Worm (Caenorhabditis elegans): ENCODE data around the gene npp-27.

Gene npp-27

DNA sequence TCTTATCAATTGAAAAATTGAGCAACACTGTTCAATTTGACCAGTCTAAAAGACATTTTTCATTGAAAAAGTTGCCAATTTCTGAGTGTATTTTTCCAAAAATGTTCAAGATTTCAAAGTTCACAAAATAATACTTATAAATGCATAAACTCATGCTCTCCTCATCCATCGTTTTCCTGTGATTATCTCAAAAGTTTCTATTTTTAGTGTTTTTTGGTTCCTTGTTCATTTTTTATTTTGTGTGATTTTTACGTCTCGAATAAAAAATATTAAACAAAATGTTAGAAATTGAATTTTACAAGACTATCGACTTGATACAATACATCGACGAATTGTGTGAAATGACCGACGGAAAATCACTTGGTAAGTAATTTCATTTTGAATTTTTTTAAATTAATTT is 28.3 kb downstream of the npp-27 start, which contains the start of gene atic-1:
atic-1 (plus strand) TSS at position 301 of the 400 bp plus-strand sequence.
- TF ChIP-seq ham-2 (GFP tag; optimal IDR thresholded peaks at IDR 0.05) (no peak), ztf-11 (tag; optimal IDR thresholded peaks at IDR 0.05) (no peak), snpc-4 (tag; optimal IDR thresholded peaks at IDR 0.05) (no peak), nhr-237 (tag; optimal IDR thresholded peaks at IDR 0.05) (no peak), sem-2 (GFP tag; optimal IDR thresholded peaks at IDR 0.05) (no peak), lin-32 (GFP tag; optimal IDR thresholded peaks at IDR 0.05) (no peak), cnd-1 (tag; optimal IDR thresholded peaks at IDR 0.05) (no peak), mab-5 (tag; optimal IDR thresholded peaks at IDR 0.05) (no peak), ceh-83 (GFP tag; optimal IDR thresholded peaks at IDR 0.05) (no peak), blmp-1 (tag; optimal IDR thresholded peaks at IDR 0.05) (no peak)

DNA sequence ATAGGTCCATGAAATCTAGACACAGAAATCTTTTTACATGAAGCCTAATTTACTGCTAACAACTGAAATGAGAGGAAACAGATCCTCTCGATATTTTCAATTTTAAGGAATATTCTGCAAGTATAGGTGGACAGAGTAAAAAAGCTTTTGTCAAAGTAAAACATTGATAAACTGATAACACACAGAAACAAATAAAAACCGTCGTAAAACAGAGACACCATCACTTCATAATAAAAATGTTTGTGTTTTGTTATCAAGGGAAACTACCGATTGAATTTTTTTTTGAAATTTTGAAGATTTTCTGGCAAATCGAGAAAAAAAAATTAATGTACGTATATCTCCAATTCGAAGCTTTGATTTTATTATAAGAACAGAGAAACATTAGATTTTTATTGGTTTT is 28.9 kb downstream of the npp-27 start:
- TF ChIP-seq unc-120 (tag; optimal IDR thresholded peaks at IDR 0.05; ENCODE audit: poor library complexity, severe bottlenecking) (no peak), unc-39 (tag; optimal IDR thresholded peaks at IDR 0.05) (no peak), lin-13 (tag; optimal IDR thresholded peaks at IDR 0.05) (no peak), nhr-76 (tag; optimal IDR thresholded peaks at IDR 0.05) (no peak), ham-2 (GFP tag; optimal IDR thresholded peaks at IDR 0.05) (no peak), nhr-237 (tag; optimal IDR thresholded peaks at IDR 0.05) (no peak), drap-1 (GFP tag; optimal IDR thresholded peaks at IDR 0.05) (no peak)

DNA sequence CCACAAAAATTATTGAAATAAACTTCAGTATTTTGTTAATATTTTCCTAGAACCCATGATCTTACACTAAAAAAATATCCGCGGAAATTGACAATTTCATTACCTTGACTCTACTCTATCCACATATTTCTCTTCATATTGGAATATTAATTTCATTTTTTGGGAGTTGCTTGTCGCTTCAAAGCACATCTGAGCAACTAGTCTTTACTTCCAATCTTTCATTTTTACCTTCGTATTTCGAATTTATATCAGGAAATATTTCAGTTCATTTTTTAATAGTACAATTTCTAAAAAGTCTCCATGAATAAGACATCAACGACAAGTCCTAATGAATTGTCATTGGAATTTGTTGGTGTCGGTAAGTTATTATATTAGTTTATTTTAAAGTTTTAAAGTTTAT is 31.0 kb downstream of the npp-27 start, which contains the start of gene srt-73:
srt-73 (plus strand) TSS at position 301 of the 400 bp plus-strand sequence.
- TF ChIP-seq bed-3 (GFP tag; optimal IDR thresholded peaks at IDR 0.05) = no peak
- no peak for TF ChIP-seq unc-62 (GFP tag; optimal IDR thresholded peaks at IDR 0.05)
- no peak for TF ChIP-seq drap-1 (GFP tag; optimal IDR thresholded peaks at IDR 0.05)
- no peak for TF ChIP-seq lsy-2 (tag; optimal IDR thresholded peaks at IDR 0.05)
- TF ChIP-seq nhr-237 (tag; optimal IDR thresholded peaks at IDR 0.05) = no peak
- TF ChIP-seq ces-1 (GFP tag; optimal IDR thresholded peaks at IDR 0.05) = no peak

DNA sequence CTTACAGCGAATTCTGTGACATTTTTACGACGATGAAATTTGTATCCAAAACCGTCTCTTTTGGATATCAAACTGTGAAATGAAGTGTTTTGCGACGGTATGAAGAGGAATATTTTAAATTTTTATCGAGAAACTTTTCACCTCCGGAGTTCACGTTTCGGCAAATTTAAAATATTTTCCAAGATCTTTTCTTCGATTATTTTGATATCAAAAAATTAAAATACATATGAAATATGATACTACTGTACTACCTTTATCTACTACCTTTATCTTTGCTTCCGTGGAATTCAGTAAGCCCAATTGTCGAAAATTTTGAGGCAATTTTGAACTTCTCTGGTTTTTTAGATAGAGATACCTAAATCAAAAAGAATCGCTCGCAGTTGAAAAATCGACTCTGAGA is 32.3 kb downstream of the npp-27 start, which contains the start of gene kin-26:
kin-26 (minus strand) TSS at position 101 of the 400 bp plus-strand sequence.
- no peak for TF ChIP-seq blmp-1 (tag; optimal IDR thresholded peaks at IDR 0.05)
- no peak for TF ChIP-seq mab-5 (tag; optimal IDR thresholded peaks at IDR 0.05)
- no peak for TF ChIP-seq ceh-39 (tag; optimal IDR thresholded peaks at IDR 0.05)
- no peak for TF ChIP-seq mls-2 (tag; optimal IDR thresholded peaks at IDR 0.05)
- TF ChIP-seq pha-4 (tag; optimal IDR thresholded peaks at IDR 0.05) = no peak
- TF ChIP-seq bed-3 (GFP tag; optimal IDR thresholded peaks at IDR 0.05) = no peak
- TF ChIP-seq nhr-76 (tag; optimal IDR thresholded peaks at IDR 0.05) = no peak
- no peak for TF ChIP-seq zip-8 (tag; optimal IDR thresholded peaks at IDR 0.05)

DNA sequence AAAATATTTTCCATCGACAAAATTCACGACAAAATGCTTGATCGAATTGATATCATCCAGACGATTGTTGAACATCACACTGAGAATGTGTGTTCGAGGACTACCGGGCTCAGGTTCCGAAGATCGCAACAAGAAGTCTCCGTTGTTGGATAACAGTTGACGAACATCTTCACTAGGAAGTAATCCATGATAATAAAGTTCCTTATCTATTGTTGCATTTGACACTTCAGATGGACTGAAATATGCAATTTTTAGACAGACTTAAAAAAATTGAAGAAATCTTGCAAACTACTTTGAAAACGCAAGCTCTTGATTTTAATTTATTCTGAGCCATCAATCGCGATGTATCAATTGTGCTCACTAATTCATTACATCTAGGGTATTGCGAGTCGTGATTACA is 32.8 kb downstream of the npp-27 start:
- no peak for TF ChIP-seq elt-3 (tag; optimal IDR thresholded peaks at IDR 0.05)
- no peak for TF ChIP-seq ham-2 (GFP tag; optimal IDR thresholded peaks at IDR 0.05)
- no peak for TF ChIP-seq elt-1 (tag; optimal IDR thresholded peaks at IDR 0.05; ENCODE audit: borderline replicate concordance, insufficient read depth)
- no peak for TF ChIP-seq nhr-237 (tag; optimal IDR thresholded peaks at IDR 0.05)
- no peak for TF ChIP-seq zip-8 (tag; optimal IDR thresholded peaks at IDR 0.05)
- no peak for TF ChIP-seq lsy-2 (tag; optimal IDR thresholded peaks at IDR 0.05)
- TF ChIP-seq ztf-11 (tag; optimal IDR thresholded peaks at IDR 0.05) = no peak
- no peak for TF ChIP-seq mep-1 (tag; optimal IDR thresholded peaks at IDR 0.05)
- TF ChIP-seq blmp-1 (tag; optimal IDR thresholded peaks at IDR 0.05) = no peak
- no peak for TF ChIP-seq M03D4.4 (tag; optimal IDR thresholded peaks at IDR 0.05)
- no peak for TF ChIP-seq sptf-1 (tag; optimal IDR thresholded peaks at IDR 0.05)
- TF ChIP-seq nhr-28 (tag; optimal IDR thresholded peaks at IDR 0.05) = no peak
- TF ChIP-seq drap-1 (GFP tag; optimal IDR thresholded peaks at IDR 0.05) = no peak

DNA sequence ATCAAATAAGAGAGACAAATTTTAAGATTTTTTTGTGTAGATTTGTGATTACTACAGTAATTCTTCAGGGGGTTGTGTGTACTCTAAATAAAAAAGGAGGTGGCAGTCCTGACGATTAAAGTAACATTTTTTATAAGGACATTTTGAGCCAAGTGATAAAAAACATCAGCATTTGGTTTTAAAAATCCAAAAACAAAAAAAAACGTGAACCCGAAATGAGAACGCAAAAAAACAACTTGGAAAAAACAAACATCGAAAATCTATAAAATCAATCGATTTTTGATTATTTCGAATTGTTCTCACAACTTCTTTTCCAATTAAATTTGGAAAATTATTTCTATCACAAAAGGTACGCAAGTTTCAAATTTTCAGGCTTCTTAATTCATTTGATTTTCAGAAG is 39.6 kb downstream of the npp-27 start, which contains the start of gene T06C10.3:
T06C10.3 (plus strand) TSS at position 301 of the 400 bp plus-strand sequence.
- no peak for TF ChIP-seq snpc-4 (tag; optimal IDR thresholded peaks at IDR 0.05)
- no peak for TF ChIP-seq unc-120 (tag; optimal IDR thresholded peaks at IDR 0.05; ENCODE audit: poor library complexity, severe bottlenecking)
- TF ChIP-seq nhr-76 (tag; optimal IDR thresholded peaks at IDR 0.05) = no peak
- no peak for TF ChIP-seq ceh-39 (tag; optimal IDR thresholded peaks at IDR 0.05)
- TF ChIP-seq sptf-1 (tag; optimal IDR thresholded peaks at IDR 0.05) = no peak
- TF ChIP-seq hlh-1 (tag; optimal IDR thresholded peaks at IDR 0.05) = no peak
- no peak for TF ChIP-seq M03D4.4 (tag; optimal IDR thresholded peaks at IDR 0.05)
- TF ChIP-seq pha-4 (tag; optimal IDR thresholded peaks at IDR 0.05) = no peak
- no peak for TF ChIP-seq nhr-28 (tag; optimal IDR thresholded peaks at IDR 0.05)
- TF ChIP-seq ceh-83 (GFP tag; optimal IDR thresholded peaks at IDR 0.05) = no peak
- no peak for TF ChIP-seq ceh-43 (GFP tag; optimal IDR thresholded peaks at IDR 0.05)
